Worm (Caenorhabditis elegans) whole organism, L3 larva: ENCODE data around the gene rde-12.

ENCODE experiments used
- R02D3.7 ChIP-seq: fragments of 150-350 bp; optimal IDR thresholded peaks from 2 replicates; lab custom pipeline; 2014; ENCODE audit warnings: missing biosample characterization, missing genetic modification characterization
- ZK546.5 ChIP-seq: sonication (generic microtip); optimal IDR thresholded peaks from 2 replicates; lab custom pipeline; 2017; ENCODE audit warnings: missing biosample characterization, missing genetic modification characterization
- aly-2 ChIP-seq: fragments of 150-350 bp; optimal IDR thresholded peaks from 2 replicates; lab custom pipeline; 2014; ENCODE audit warnings: missing biosample characterization, missing genetic modification characterization
- ama-1 ChIP-seq: fragments of 150-350 bp; optimal IDR thresholded peaks from 2 replicates; lab custom pipeline; 2018
- ceh-16 ChIP-seq: sonication (generic microtip); optimal IDR thresholded peaks from 2 replicates; lab custom pipeline; 2017; ENCODE audit warnings: missing biosample characterization, missing genetic modification characterization
- ceh-28 ChIP-seq: fragments of 150-350 bp; optimal IDR thresholded peaks from 2 replicates; lab custom pipeline; 2014; ENCODE audit warnings: missing biosample characterization, missing genetic modification reagents, missing genetic modification characterization
- ceh-82 ChIP-seq: fragments of 150-350 bp; optimal IDR thresholded peaks from 2 replicates; lab custom pipeline; 2014; ENCODE audit warnings: missing biosample characterization, missing genetic modification characterization
- ceh-9 ChIP-seq: sonication (generic microtip); optimal IDR thresholded peaks from 2 replicates; lab custom pipeline; 2018; ENCODE audit warnings: missing biosample characterization, missing genetic modification characterization
- daf-12 ChIP-seq: fragments of 150-350 bp; optimal IDR thresholded peaks from 2 replicates; lab custom pipeline; 2014; ENCODE audit warnings: missing biosample characterization, missing genetic modification reagents, missing genetic modification characterization
- egl-27 ChIP-seq: sonication (generic microtip); optimal IDR thresholded peaks from 4 replicates; lab custom pipeline; 2017; ENCODE audit warnings: missing biosample characterization, missing genetic modification reagents, missing genetic modification characterization
- egl-5 ChIP-seq: fragments of 150-350 bp; optimal IDR thresholded peaks from 2 replicates; lab custom pipeline; 2017; ENCODE audit warnings: missing biosample characterization, missing genetic modification reagents, missing genetic modification characterization, inconsistent platforms
- elt-1 ChIP-seq: fragments of 150-350 bp; optimal IDR thresholded peaks from 2 replicates; lab custom pipeline; 2014; ENCODE audit warnings: missing biosample characterization, missing genetic modification characterization
- elt-3 ChIP-seq, 3 experiments: fragments of 150-350 bp in 1 of 3; sonication (generic microtip) in 2 of 3; optimal IDR thresholded peaks; 2 replicates in 2 of 3; 4 replicates in 1 of 3; lab custom pipeline; 2014 to 2017; ENCODE audit warnings: missing biosample characterization in 3 of 3, missing genetic modification characterization in 3 of 3
- eor-1 ChIP-seq, 2 experiments: fragments of 150-350 bp; optimal IDR thresholded peaks; 2 replicates each; lab custom pipeline; 2014 to 2018; ENCODE audit warnings: missing biosample characterization in 2 of 2, missing genetic modification characterization in 2 of 2
- fkh-10 ChIP-seq: sonication (generic microtip); optimal IDR thresholded peaks from 2 replicates; lab custom pipeline; 2017; ENCODE audit warnings: missing biosample characterization, missing genetic modification reagents, missing genetic modification characterization
- fkh-2 ChIP-seq: fragments of 150-350 bp; optimal IDR thresholded peaks from 2 replicates; lab custom pipeline; 2014; ENCODE audit warnings: missing biosample characterization, missing genetic modification reagents, missing genetic modification characterization
- fos-1 ChIP-seq: fragments of 150-350 bp; optimal IDR thresholded peaks from 2 replicates; lab custom pipeline; 2014; ENCODE audit warnings: missing biosample characterization, missing genetic modification characterization
- hmg-11 ChIP-seq: sonication (generic microtip); optimal IDR thresholded peaks from 2 replicates; lab custom pipeline; 2016; ENCODE audit warnings: missing genetic modification characterization, missing compliant biosample characterization
- jun-1 ChIP-seq: fragments of 150-350 bp; optimal IDR thresholded peaks from 2 replicates; lab custom pipeline; 2014; ENCODE audit warnings: missing biosample characterization, missing genetic modification reagents, missing genetic modification characterization
- lin-15B ChIP-seq: fragments of 150-350 bp; optimal IDR thresholded peaks from 2 replicates; lab custom pipeline; 2014; ENCODE audit warnings: missing biosample characterization, missing genetic modification characterization
- lin-39 ChIP-seq: fragments of 150-350 bp; optimal IDR thresholded peaks from 2 replicates; lab custom pipeline; 2018; ENCODE audit warnings: missing biosample characterization, missing genetic modification reagents, missing genetic modification characterization
- lsy-12 ChIP-seq: sonication (generic microtip); optimal IDR thresholded peaks from 2 replicates; lab custom pipeline; 2016; ENCODE audit warnings: mild to moderate bottlenecking, missing genetic modification characterization, missing compliant biosample characterization
- mdl-1 ChIP-seq: fragments of 150-350 bp; optimal IDR thresholded peaks from 2 replicates; lab custom pipeline; 2014; ENCODE audit warnings: missing biosample characterization, missing genetic modification characterization
- mml-1 ChIP-seq: fragments of 150-350 bp; sonication (generic microtip); optimal IDR thresholded peaks from 3 replicates; lab custom pipeline; 2014; ENCODE audit warnings: missing biosample characterization, missing genetic modification characterization
- nfya-1 ChIP-seq: sonication (generic microtip); optimal IDR thresholded peaks from 2 replicates; lab custom pipeline; 2017; ENCODE audit warnings: missing genetic modification characterization, mild to moderate bottlenecking, missing compliant biosample characterization, antibody characterized with exemption, moderate library complexity; ENCODE audit not compliant: insufficient read depth
- nhr-12 ChIP-seq: fragments of 150-350 bp; optimal IDR thresholded peaks from 2 replicates; lab custom pipeline; 2014; ENCODE audit warnings: missing biosample characterization, missing genetic modification characterization
- nhr-23 ChIP-seq: fragments of 150-350 bp; optimal IDR thresholded peaks from 2 replicates; lab custom pipeline; 2014; ENCODE audit warnings: missing biosample characterization, missing genetic modification reagents, missing genetic modification characterization
- nhr-237 ChIP-seq: fragments of 150-350 bp; optimal IDR thresholded peaks from 2 replicates; lab custom pipeline; 2014; ENCODE audit warnings: missing biosample characterization, missing genetic modification characterization
- nhr-25 ChIP-seq: sonication (generic microtip); optimal IDR thresholded peaks from 2 replicates; lab custom pipeline; 2017; ENCODE audit warnings: missing biosample characterization, missing genetic modification characterization
- nhr-28 ChIP-seq: fragments of 150-350 bp; optimal IDR thresholded peaks from 2 replicates; lab custom pipeline; 2014; ENCODE audit warnings: missing biosample characterization, missing genetic modification characterization
- nhr-43 ChIP-seq: sonication (generic microtip); optimal IDR thresholded peaks from 2 replicates; lab custom pipeline; 2016; ENCODE audit warnings: mild to moderate bottlenecking, missing genetic modification characterization, missing compliant biosample characterization; ENCODE audit not compliant: poor library complexity, severe bottlenecking
- nhr-67 ChIP-seq: fragments of 150-350 bp; optimal IDR thresholded peaks from 2 replicates; lab custom pipeline; 2014; ENCODE audit warnings: missing biosample characterization, missing genetic modification characterization
- nhr-76 ChIP-seq: fragments of 150-350 bp; sonication (generic microtip); optimal IDR thresholded peaks from 5 replicates; lab custom pipeline; 2014; ENCODE audit warnings: missing biosample characterization, missing genetic modification characterization
- nhr-77 ChIP-seq: fragments of 150-350 bp; optimal IDR thresholded peaks from 2 replicates; lab custom pipeline; 2014; ENCODE audit warnings: missing biosample characterization, missing genetic modification characterization
- pha-4 ChIP-seq: fragments of 150-350 bp; optimal IDR thresholded peaks from 2 replicates; lab custom pipeline; 2014; ENCODE audit warnings: missing biosample characterization, missing genetic modification reagents, missing genetic modification characterization
- pqm-1 ChIP-seq: fragments of 150-350 bp; optimal IDR thresholded peaks from 2 replicates; lab custom pipeline; 2017; ENCODE audit warnings: missing biosample characterization, missing genetic modification characterization, inconsistent platforms
- sea-2 ChIP-seq: fragments of 150-350 bp; sonication (generic microtip); optimal IDR thresholded peaks from 4 replicates; lab custom pipeline; 2014; ENCODE audit warnings: missing biosample characterization, missing genetic modification reagents, missing genetic modification characterization
- skn-1 ChIP-seq: fragments of 150-350 bp; optimal IDR thresholded peaks from 2 replicates; lab custom pipeline; 2014; ENCODE audit warnings: missing biosample characterization, missing genetic modification characterization
- snpc-4 ChIP-seq: fragments of 150-350 bp; optimal IDR thresholded peaks from 2 replicates; lab custom pipeline; 2014; ENCODE audit warnings: missing biosample characterization, missing genetic modification characterization
- tbx-2 ChIP-seq: sonication (generic microtip); optimal IDR thresholded peaks from 2 replicates; lab custom pipeline; 2016; ENCODE audit warnings: mild to moderate bottlenecking, missing genetic modification characterization, missing compliant biosample characterization
- unc-39 ChIP-seq: sonication (generic microtip); optimal IDR thresholded peaks from 4 replicates; lab custom pipeline; 2017; ENCODE audit warnings: missing biosample characterization, missing genetic modification characterization
- unc-62 ChIP-seq: fragments of 150-350 bp; sonication (generic microtip); optimal IDR thresholded peaks from 4 replicates; lab custom pipeline; 2014; ENCODE audit warnings: missing biosample characterization, missing genetic modification reagents, missing genetic modification characterization
- zag-1 ChIP-seq: fragments of 150-350 bp; optimal IDR thresholded peaks from 2 replicates; lab custom pipeline; 2014; ENCODE audit warnings: missing biosample characterization, missing genetic modification characterization
- ztf-11 ChIP-seq: fragments of 150-350 bp; optimal IDR thresholded peaks from 2 replicates; lab custom pipeline; 2014; ENCODE audit warnings: missing biosample characterization, missing genetic modification characterization
- ztf-4 ChIP-seq: fragments of 150-350 bp; optimal IDR thresholded peaks from 2 replicates; lab custom pipeline; 2014; ENCODE audit warnings: missing biosample characterization, missing genetic modification characterization

The rde-12 gene

ce11 chrV:13659219-13659618 lies 6.0 kb upstream of the rde-12 start:
- TF ChIP-seq nhr-23 (tag; lab: Kevin White, UChicago) (peak; percentile 39), nhr-77 (no peak), nfya-1 (tag; lab: Kevin White, UChicago) (peak; percentile 23), pqm-1 (tag; lab: Kevin White, UChicago) (peak; percentile 15), snpc-4 (tag; lab: Kevin White, UChicago) (no peak), nhr-237 (no peak), nhr-67 (no peak), jun-1 (tag; lab: Kevin White, UChicago) (peak; percentile 41), pha-4 (no peak), nhr-25 (tag; lab: Kevin White, UChicago) (peak; percentile 23), skn-1 (tag; lab: Kevin White, UChicago) (no peak), elt-3 (tag; optimal IDR thresholded peaks at IDR 0.05; lab: Kevin White, UChicago) (peak in 2 of 3 experiments; percentile 22 to 74), lsy-12 (tag; lab: Kevin White, UChicago) (no peak), nhr-43 (tag; lab: Kevin White, UChicago) (peak; percentile 19)

ce11 chrV:13660115-13660514 lies 5.1 kb upstream of the rde-12 start:
- no peak for TF ChIP-seq ceh-9 (tag; lab: Kevin White, UChicago)
- TF ChIP-seq nhr-12 (tag; lab: Kevin White, UChicago) = no peak
- no peak for TF ChIP-seq fos-1 (tag; lab: Kevin White, UChicago)
- no peak for TF ChIP-seq egl-5 (tag; lab: Kevin White, UChicago)
- TF ChIP-seq elt-1 (tag; lab: Kevin White, UChicago) = no peak
- no peak for TF ChIP-seq nfya-1 (tag; lab: Kevin White, UChicago)
- no peak for TF ChIP-seq nhr-77
- TF ChIP-seq unc-39 (tag; lab: Kevin White, UChicago) = no peak
- no peak for TF ChIP-seq zag-1 (tag; lab: Kevin White, UChicago)
- no peak for TF ChIP-seq hmg-11
- TF ChIP-seq fkh-10 (GFP tag; lab: Kevin White, UChicago) = no peak

ce11 chrV:13660660-13661325 lies 4.4 kb upstream of the rde-12 start, which contains the start of gene letm-1:
TSS of gene letm-1 (plus strand) at chrV:13661257.
- no peak for TF ChIP-seq fkh-10 (GFP tag; lab: Kevin White, UChicago)
- TF ChIP-seq aly-2 (tag; lab: Kevin White, UChicago) = no peak
- TF ChIP-seq nhr-77 = no peak
- no peak for TF ChIP-seq lsy-12 (tag; lab: Kevin White, UChicago)
- TF ChIP-seq unc-39 (tag; lab: Kevin White, UChicago) = no peak
- no peak for TF ChIP-seq sea-2 (GFP tag; lab: Kevin White, UChicago)
- no peak for TF ChIP-seq ceh-9 (tag; lab: Kevin White, UChicago)
- TF ChIP-seq tbx-2 (tag; lab: Kevin White, UChicago) = no peak
- no peak for TF ChIP-seq hmg-11
- TF ChIP-seq nhr-25 (tag; lab: Kevin White, UChicago) = no peak
- no peak for TF ChIP-seq ama-1 (lab: Kevin White, UChicago)
- no peak for TF ChIP-seq lin-15B
- no peak for TF ChIP-seq fos-1 (tag; lab: Kevin White, UChicago)
- TF ChIP-seq jun-1 (tag; lab: Kevin White, UChicago) = no peak
- TF ChIP-seq nhr-76 (tag; lab: Kevin White, UChicago) = no peak
- no peak for TF ChIP-seq unc-62 (GFP tag; lab: Kevin White, UChicago)
- TF ChIP-seq pha-4 = peak; percentile 49
- no peak for TF ChIP-seq ceh-82 (tag; lab: Kevin White, UChicago)
- TF ChIP-seq fkh-2 (tag; lab: Kevin White, UChicago) = no peak
- peak; percentile 65 for TF ChIP-seq pqm-1 (tag; lab: Kevin White, UChicago)
- no peak for TF ChIP-seq nhr-67
- TF ChIP-seq R02D3.7 (tag; lab: Kevin White, UChicago) = no peak
- no peak for TF ChIP-seq nhr-23 (tag; lab: Kevin White, UChicago)
- no peak for TF ChIP-seq mml-1 (tag; lab: Kevin White, UChicago)
- TF ChIP-seq ZK546.5 (tag; lab: Kevin White, UChicago) = no peak
- TF ChIP-seq mdl-1 (tag; lab: Kevin White, UChicago) = no peak
- no peak for TF ChIP-seq elt-3 (tag; optimal IDR thresholded peaks at IDR 0.05; lab: Kevin White, UChicago)
- peak; percentile 12 for TF ChIP-seq nfya-1 (tag; lab: Kevin White, UChicago)
- no peak for TF ChIP-seq nhr-28 (tag; lab: Kevin White, UChicago)
- no peak for TF ChIP-seq zag-1 (tag; lab: Kevin White, UChicago)
- no peak for TF ChIP-seq daf-12 (tag; lab: Kevin White, UChicago)
- TF ChIP-seq elt-1 (tag; lab: Kevin White, UChicago) = no peak
- TF ChIP-seq nhr-43 (tag; lab: Kevin White, UChicago) = no peak
- TF ChIP-seq nhr-12 (tag; lab: Kevin White, UChicago) = no peak
- no peak for TF ChIP-seq ztf-4 (tag; lab: Kevin White, UChicago)
- TF ChIP-seq eor-1 (tag; optimal IDR thresholded peaks at IDR 0.05; lab: Kevin White, UChicago) = no peak
- no peak for TF ChIP-seq lin-39 (tag; lab: Kevin White, UChicago)
- no peak for TF ChIP-seq egl-5 (tag; lab: Kevin White, UChicago)
- no peak for TF ChIP-seq skn-1 (tag; lab: Kevin White, UChicago)
- no peak for TF ChIP-seq ztf-11 (tag; lab: Kevin White, UChicago)
- peak; percentile 16 for TF ChIP-seq ceh-28 (tag; lab: Kevin White, UChicago)
- peak; percentile 22 for TF ChIP-seq snpc-4 (tag; lab: Kevin White, UChicago)
- TF ChIP-seq egl-27 (tag; lab: Kevin White, UChicago) = no peak
- TF ChIP-seq nhr-237 = no peak
- no peak for TF ChIP-seq ceh-16 (tag; lab: Kevin White, UChicago)
